Fruit fly (Drosophila melanogaster): ENCODE measurements around the gene Lam.

Gene Lam

dm6 chr2L:5542944-5543515, 750 bp downstream of the Lam start (continued):
- TF ChIP-seq abd-A (tag; optimal IDR thresholded peaks at IDR 0.05) = no peak
- TF ChIP-seq CG9215 (GFP tag; IDR thresholded peaks at IDR 0.05) = peak; percentile 41; the same call in 1 of the 2 replicates
- peak; percentile 34 for TF ChIP-seq HLH54F (GFP tag; optimal IDR thresholded peaks at IDR 0.05)
- TF ChIP-seq Antp (GFP tag; optimal IDR thresholded peaks at IDR 0.05) = peak; percentile 49
- peak; percentile 29 for TF ChIP-seq CG12155 (GFP tag; optimal IDR thresholded peaks at IDR 0.05)
- no peak for TF ChIP-seq CG4282 (GFP tag; optimal IDR thresholded peaks at IDR 0.05)
- no peak for TF ChIP-seq Lpt (GFP tag; optimal IDR thresholded peaks at IDR 0.05)
- TF ChIP-seq tin (GFP tag; optimal IDR thresholded peaks at IDR 0.05) = peak; percentile 38
- TF ChIP-seq MESR4 (GFP tag; optimal IDR thresholded peaks at IDR 0.05) = peak; percentile 15
- TF ChIP-seq Ravus (GFP tag; IDR thresholded peaks at IDR 0.05) = no peak
- TF ChIP-seq CG7372 (GFP tag; IDR thresholded peaks at IDR 0.05) = peak; percentile 21; the same call in 1 of the 2 replicates
- TF ChIP-seq oc (tag; optimal IDR thresholded peaks at IDR 0.05) = no peak
- 0 out of 2 replicates have a peak, but pooled peaks have one; percentile 21 for TF ChIP-seq dimm (GFP tag; IDR thresholded peaks at IDR 0.05)
- no peak; the same call in 1 of the 2 replicates for TF ChIP-seq hbn (GFP tag; IDR thresholded peaks at IDR 0.05; ENCODE audit: partially characterized antibody)
- no peak for TF ChIP-seq da (GFP tag; optimal IDR thresholded peaks at IDR 0.05)
- TF ChIP-seq fru (optimal IDR thresholded peaks at IDR 0.05) = no peak
- TF ChIP-seq CG2712 (tag; optimal IDR thresholded peaks at IDR 0.05) = peak; percentile 47
- no peak for TF ChIP-seq CG10431 (GFP tag; optimal IDR thresholded peaks at IDR 0.05)
- no peak for TF ChIP-seq CG8281 (tag; optimal IDR thresholded peaks at IDR 0.05)
- no peak; the same call in 1 of the 2 replicates for TF ChIP-seq CG31224 (GFP tag; IDR thresholded peaks at IDR 0.05)
- peak; percentile 36 for TF ChIP-seq CG16863 (GFP tag; optimal IDR thresholded peaks at IDR 0.05)
- TF ChIP-seq CG17829 (tag; optimal IDR thresholded peaks at IDR 0.05) = peak; percentile 8
- TF ChIP-seq pzg (GFP tag; optimal IDR thresholded peaks at IDR 0.05) = no peak
- TF ChIP-seq CG30403 (GFP tag; optimal IDR thresholded peaks at IDR 0.05) = peak; percentile 57
- no peak for TF ChIP-seq Camta (GFP tag; optimal IDR thresholded peaks at IDR 0.05)
- TF ChIP-seq hth (optimal IDR thresholded peaks at IDR 0.05) = no peak
- TF ChIP-seq seq (GFP tag; IDR thresholded peaks at IDR 0.05) = 0 out of 2 replicates have a peak, but pooled peaks have one; percentile 46
- peak; percentile 77 for TF ChIP-seq CG14014 (GFP tag; IDR thresholded peaks at IDR 0.05)
- peak; percentile 21 for TF ChIP-seq exex (tag; optimal IDR thresholded peaks at IDR 0.05)
- TF ChIP-seq CG10147 (GFP tag; optimal IDR thresholded peaks at IDR 0.05) = peak; percentile 41
- no peak; the same call in 2 of the 3 replicates for TF ChIP-seq Aef1 (GFP tag; IDR thresholded peaks at IDR 0.05)
- 0 out of 3 replicates have a peak, but pooled peaks have one; percentile 50 for TF ChIP-seq CG6175 (GFP tag; IDR thresholded peaks at IDR 0.05)
- TF ChIP-seq CG11695 (GFP tag; IDR thresholded peaks at IDR 0.05) = peak; percentile 70
- TF ChIP-seq CG4820 (GFP tag; optimal IDR thresholded peaks at IDR 0.05) = no peak
- TF ChIP-seq Mrtf (GFP tag; IDR thresholded peaks at IDR 0.05) = peak; percentile 50; the same call in 1 of the 3 replicates
- TF ChIP-seq CG13894 (tag; optimal IDR thresholded peaks at IDR 0.05) = no peak
- TF ChIP-seq dmrt99B (tag; optimal IDR thresholded peaks at IDR 0.05) = no peak
- TF ChIP-seq schlank (tag; optimal IDR thresholded peaks at IDR 0.05) = peak; percentile 14
- TF ChIP-seq fd96Cb (tag; optimal IDR thresholded peaks at IDR 0.05) = no peak
- TF ChIP-seq CG16815 (GFP tag; optimal IDR thresholded peaks at IDR 0.05) = no peak
- TF ChIP-seq tna (GFP tag; IDR thresholded peaks at IDR 0.05; ENCODE audit: partially characterized antibody) = no peak
- no peak for TF ChIP-seq btn (GFP tag; optimal IDR thresholded peaks at IDR 0.05)
- TF ChIP-seq Mes4 (GFP tag; optimal IDR thresholded peaks at IDR 0.05) = peak; percentile 18
- TF ChIP-seq lov (optimal IDR thresholded peaks at IDR 0.05) = no peak
- 0 out of 3 replicates have a peak, but pooled peaks have one; percentile 42 for TF ChIP-seq lov (GFP tag; IDR thresholded peaks at IDR 0.05)
- no peak for TF ChIP-seq fd64A (GFP tag; optimal IDR thresholded peaks at IDR 0.05)
- peak; percentile 60 for TF ChIP-seq CG1832 (GFP tag; optimal IDR thresholded peaks at IDR 0.05)
- TF ChIP-seq CG6765 (GFP tag; optimal IDR thresholded peaks at IDR 0.05) = peak; percentile 39
- TF ChIP-seq org-1 (GFP tag; optimal IDR thresholded peaks at IDR 0.05) = peak; percentile 30
- TF ChIP-seq Ets65A (GFP tag) = peak; percentile 78
- TF ChIP-seq NC2α (GFP tag; optimal IDR thresholded peaks at IDR 0.05) = no peak

Data from whole organism, embryonic.